Fruit fly (Drosophila melanogaster): Measurements from ENCODE around the gene CG7990.

Gene CG7990

DNA sequence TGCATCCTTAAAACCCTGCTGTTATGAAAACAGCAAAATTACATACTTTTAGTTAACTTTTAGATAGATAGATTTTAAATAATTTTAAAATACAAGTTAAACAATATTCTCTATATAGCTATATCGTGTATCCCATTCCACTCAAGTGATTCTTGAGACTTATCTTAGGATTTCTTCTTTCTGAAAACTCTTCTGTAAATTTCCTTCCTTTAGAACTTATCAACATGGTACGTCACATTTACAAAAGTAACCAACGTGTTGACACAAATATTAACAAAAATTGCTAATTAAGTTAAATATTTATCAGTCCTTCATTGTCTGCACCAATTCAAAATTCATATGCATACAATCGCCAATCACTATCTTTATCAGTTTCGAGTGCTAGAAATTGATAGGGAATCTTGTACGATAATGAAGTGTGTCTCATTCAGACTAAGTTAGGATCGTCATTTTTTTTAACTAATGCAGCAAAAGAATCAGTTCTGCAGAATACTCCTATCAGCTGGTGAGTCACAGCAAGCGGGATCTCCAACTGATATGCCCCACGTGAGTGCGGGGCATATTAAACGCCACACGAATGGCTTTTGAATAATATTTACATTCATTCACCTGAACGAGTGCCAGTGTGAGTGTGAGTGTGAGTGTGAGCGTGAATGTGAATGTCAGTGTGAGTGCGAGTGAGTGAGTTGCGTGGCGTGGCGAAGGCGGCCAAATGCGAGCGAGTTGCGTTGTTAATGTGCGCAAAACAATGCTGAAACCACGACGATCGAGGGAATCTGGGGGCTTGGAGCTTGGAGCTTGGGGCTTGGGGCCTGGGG lies 34.0 kb downstream of the CG7990 start (continued):
- TF ChIP-seq H2.0 (GFP tag; IDR thresholded peaks at IDR 0.05) (no peak), CG17802 (tag; optimal IDR thresholded peaks at IDR 0.05) (no peak), Sin3A (optimal IDR thresholded peaks at IDR 0.05) (no peak), CG11560 (tag; IDR thresholded peaks at IDR 0.05) (no peak), CG10431 (GFP tag; optimal IDR thresholded peaks at IDR 0.05) (no peak), CG14667 (GFP tag; IDR thresholded peaks at IDR 0.05) (no peak), CG14860 (GFP tag; IDR thresholded peaks at IDR 0.05; ENCODE audit: partially characterized antibody) (no peak), aop (GFP tag; IDR thresholded peaks at IDR 0.05) (0 out of 2 replicates have a peak, but pooled peaks have one; percentile 13), CG9797 (GFP tag; optimal IDR thresholded peaks at IDR 0.05) (no peak), Fer2 (tag; optimal IDR thresholded peaks at IDR 0.05) (no peak), CG1832 (GFP tag; optimal IDR thresholded peaks at IDR 0.05) (peak; percentile 13), HLH3B (GFP tag; IDR thresholded peaks at IDR 0.05) (no peak), knrl (GFP tag; IDR thresholded peaks at IDR 0.05; ENCODE audit: partially characterized antibody) (no peak), sr (GFP tag; IDR thresholded peaks at IDR 0.05) (peak; percentile 87), CG2678 (tag; optimal IDR thresholded peaks at IDR 0.05) (no peak), CG1602 (GFP tag; optimal IDR thresholded peaks at IDR 0.05) (no peak), Ets97D (GFP tag; optimal IDR thresholded peaks at IDR 0.05) (no peak), gsb (GFP tag; IDR thresholded peaks at IDR 0.05) (no peak), BtbVII (GFP tag; optimal IDR thresholded peaks at IDR 0.05) (no peak), sisA (GFP tag; IDR thresholded peaks at IDR 0.05) (no peak), CG6683 (GFP tag; optimal IDR thresholded peaks at IDR 0.05) (no peak), CG8765 (GFP tag; IDR thresholded peaks at IDR 0.05) (no peak), Gug (GFP tag; IDR thresholded peaks at IDR 0.05) (no peak), Vsx1 (GFP tag; optimal IDR thresholded peaks at IDR 0.05) (no peak), dimm (GFP tag; IDR thresholded peaks at IDR 0.05) (no peak), unpg (GFP tag; optimal IDR thresholded peaks at IDR 0.05) (no peak), Side (GFP tag; optimal IDR thresholded peaks at IDR 0.05) (no peak), CG32767 (GFP tag; IDR thresholded peaks at IDR 0.05) (no peak), phol (tag; optimal IDR thresholded peaks at IDR 0.05) (no peak), bigmax (GFP tag; optimal IDR thresholded peaks at IDR 0.05) (no peak), CG2120 (GFP tag; optimal IDR thresholded peaks at IDR 0.05) (no peak), dan (GFP tag; IDR thresholded peaks at IDR 0.05) (no peak), otp (GFP tag; IDR thresholded peaks at IDR 0.05) (no peak), CG6854 (GFP tag; optimal IDR thresholded peaks at IDR 0.05) (no peak), Dek (tag; optimal IDR thresholded peaks at IDR 0.05) (no peak), CG11723 (GFP tag; optimal IDR thresholded peaks at IDR 0.05) (no peak), CG11695 (GFP tag; IDR thresholded peaks at IDR 0.05) (no peak), abd-A (tag; optimal IDR thresholded peaks at IDR 0.05) (peak; percentile 77), CG15269 (tag; optimal IDR thresholded peaks at IDR 0.05) (peak; percentile 7), Blimp-1 (GFP tag; optimal IDR thresholded peaks at IDR 0.05) (no peak), E2f1 (GFP tag; IDR thresholded peaks at IDR 0.05) (no peak), H15 (GFP tag; IDR thresholded peaks at IDR 0.05) (no peak), btn (GFP tag; optimal IDR thresholded peaks at IDR 0.05) (no peak), CG1233 (GFP tag; optimal IDR thresholded peaks at IDR 0.05) (no peak), Xrp1 (GFP tag; IDR thresholded peaks at IDR 0.05) (no peak), bowl (GFP tag; IDR thresholded peaks at IDR 0.05) (no peak), CG10366 (GFP tag; IDR thresholded peaks at IDR 0.05) (no peak), eyg (GFP tag; optimal IDR thresholded peaks at IDR 0.05) (no peak), esg (GFP tag; conservative IDR thresholded peaks at IDR 0.05) (no peak), pnt (GFP tag; optimal IDR thresholded peaks at IDR 0.05) (no peak), CG14441 (GFP tag; IDR thresholded peaks at IDR 0.05) (no peak)

Measured in whole organism, embryonic.